Worm (Caenorhabditis elegans): ENCODE measurements around the gene B0244.6.

Gene B0244.6

DNA sequence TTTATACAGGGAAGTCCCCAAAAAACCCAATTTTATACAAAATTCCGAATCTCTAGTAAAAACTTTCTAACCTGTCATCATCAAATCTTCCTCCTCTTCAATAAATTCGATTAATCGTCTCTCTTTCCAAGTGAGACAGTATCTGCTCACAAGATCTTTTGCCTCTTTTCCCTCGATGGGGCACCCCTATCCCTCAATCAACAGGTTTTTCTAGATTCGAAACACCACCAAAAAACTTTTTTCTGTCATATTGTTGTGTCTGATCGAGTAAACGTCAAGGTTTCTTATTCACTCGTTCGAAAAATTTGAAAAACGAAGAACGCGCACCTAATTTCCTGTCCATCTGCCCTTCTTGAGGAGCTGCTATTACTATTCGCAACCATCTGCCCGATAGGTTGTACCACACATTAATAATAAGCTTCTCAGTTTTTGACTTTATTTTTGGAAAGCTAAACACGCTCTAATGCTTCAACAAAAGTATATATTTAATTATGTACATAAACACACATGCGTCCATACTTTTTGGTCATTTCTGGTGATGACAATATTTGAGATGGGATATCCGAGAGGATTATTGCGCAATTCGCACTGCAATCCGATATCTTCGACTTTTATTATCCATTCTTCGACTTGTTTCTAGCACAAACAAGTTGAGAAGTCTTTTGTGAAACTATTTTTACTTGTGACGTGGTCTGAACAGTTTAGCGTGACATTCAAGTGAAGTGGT lies 18.5 kb upstream of the B0244.6 start:
- TF ChIP-seq nhr-25 (tag; optimal IDR thresholded peaks at IDR 0.05) (peak; percentile 7), lin-15B (tag; optimal IDR thresholded peaks at IDR 0.05) (no peak), elt-1 (tag; optimal IDR thresholded peaks at IDR 0.05) (peak; percentile 48)

DNA sequence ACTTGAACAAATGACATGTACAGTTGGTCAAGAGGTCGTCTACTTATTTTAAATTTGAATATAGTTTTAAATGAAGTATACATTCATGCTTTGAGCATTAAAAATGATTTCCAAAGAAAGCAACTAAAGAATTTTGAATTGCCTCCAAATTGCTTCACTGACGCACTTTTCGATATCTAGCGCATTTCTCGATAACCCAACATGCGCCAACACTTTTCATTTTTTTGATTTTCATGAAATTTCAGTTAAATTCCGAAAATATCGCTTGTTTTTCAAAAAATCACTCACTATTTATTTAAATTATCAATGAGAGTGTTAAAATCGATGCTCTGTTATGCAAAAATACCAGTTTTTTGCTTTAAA lies 18.0 kb upstream of the B0244.6 start:
- TF ChIP-seq nhr-43 (tag; optimal IDR thresholded peaks at IDR 0.05; ENCODE audit: poor library complexity, severe bottlenecking) (no peak), lin-15B (tag; optimal IDR thresholded peaks at IDR 0.05) (peak; percentile 21)

DNA sequence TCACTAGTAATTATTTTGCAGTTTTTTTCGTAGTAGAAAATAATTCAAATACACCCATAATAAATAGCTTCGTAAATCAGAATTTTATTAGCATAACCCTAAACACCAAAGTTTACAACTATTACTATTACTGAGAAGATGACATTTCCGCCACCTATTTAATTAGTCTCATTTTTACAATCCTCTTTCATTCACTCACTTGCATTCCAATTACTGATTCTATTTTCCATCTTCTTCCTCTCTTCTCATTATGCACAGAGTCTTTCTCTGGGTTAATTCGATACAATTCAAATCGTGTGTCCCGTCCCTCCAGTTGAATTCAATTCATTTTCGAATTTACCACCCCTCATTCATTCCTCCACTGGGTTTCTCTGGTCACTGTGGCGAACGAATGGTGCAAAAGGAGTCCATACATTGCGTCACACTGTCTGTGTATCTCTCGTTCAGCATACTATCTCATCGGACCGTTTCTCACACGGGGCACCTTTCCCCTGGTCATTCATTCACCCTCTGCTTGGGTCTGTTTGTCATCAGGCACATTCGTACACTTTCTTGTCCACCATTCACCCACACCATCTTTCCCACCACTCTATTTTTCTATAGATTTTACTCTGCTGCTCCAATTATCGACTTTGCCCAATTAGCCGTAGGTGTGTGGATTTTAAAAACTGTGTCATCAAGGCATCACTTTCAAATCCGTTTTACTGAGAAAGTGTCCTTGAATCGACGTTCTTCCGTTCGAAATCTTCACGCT lies 17.4 kb upstream of the B0244.6 start:
- TF ChIP-seq fkh-2 (tag; optimal IDR thresholded peaks at IDR 0.05) (no peak), nhr-11 (tag; optimal IDR thresholded peaks at IDR 0.05) (no peak), egl-27 (tag; optimal IDR thresholded peaks at IDR 0.05) (no peak), pqm-1 (tag; optimal IDR thresholded peaks at IDR 0.05) (no peak), ceh-9 (tag; optimal IDR thresholded peaks at IDR 0.05) (no peak), fkh-10 (GFP tag; optimal IDR thresholded peaks at IDR 0.05) (no peak), skn-1 (tag; optimal IDR thresholded peaks at IDR 0.05) (no peak), unc-62 (GFP tag; optimal IDR thresholded peaks at IDR 0.05) (no peak), zag-1 (tag; optimal IDR thresholded peaks at IDR 0.05) (no peak), mml-1 (tag; optimal IDR thresholded peaks at IDR 0.05) (no peak), egl-5 (tag; optimal IDR thresholded peaks at IDR 0.05) (no peak), lin-15B (tag; optimal IDR thresholded peaks at IDR 0.05) (no peak), ztf-4 (tag; optimal IDR thresholded peaks at IDR 0.05) (no peak), tbx-2 (tag; optimal IDR thresholded peaks at IDR 0.05) (no peak), aly-2 (tag; optimal IDR thresholded peaks at IDR 0.05) (no peak), ztf-11 (tag; optimal IDR thresholded peaks at IDR 0.05) (no peak)

ce11 chrIII:5721488-5721887 lies 16.3 kb upstream of the B0244.6 start:
- TF ChIP-seq nhr-12 (tag; optimal IDR thresholded peaks at IDR 0.05): no peak
- no peak for TF ChIP-seq ztf-11 (tag; optimal IDR thresholded peaks at IDR 0.05)
- TF ChIP-seq skn-1 (tag; optimal IDR thresholded peaks at IDR 0.05): no peak
- TF ChIP-seq nhr-237 (tag; optimal IDR thresholded peaks at IDR 0.05): no peak
- no peak for TF ChIP-seq ceh-9 (tag; optimal IDR thresholded peaks at IDR 0.05)
- TF ChIP-seq ama-1 (optimal IDR thresholded peaks at IDR 0.05): no peak
- no peak for TF ChIP-seq ceh-82 (tag; optimal IDR thresholded peaks at IDR 0.05)
- TF ChIP-seq fkh-10 (GFP tag; optimal IDR thresholded peaks at IDR 0.05): no peak
- TF ChIP-seq jun-1 (tag; optimal IDR thresholded peaks at IDR 0.05): no peak
- TF ChIP-seq nhr-76 (tag; optimal IDR thresholded peaks at IDR 0.05): no peak

ce11 chrIII:5721888-5722287 lies 15.9 kb upstream of the B0244.6 start:
- TF ChIP-seq fkh-2 (tag; optimal IDR thresholded peaks at IDR 0.05): no peak
- TF ChIP-seq egl-5 (tag; optimal IDR thresholded peaks at IDR 0.05): no peak
- TF ChIP-seq sea-2 (GFP tag; optimal IDR thresholded peaks at IDR 0.05): no peak
- no peak for TF ChIP-seq unc-39 (tag; optimal IDR thresholded peaks at IDR 0.05)
- no peak for TF ChIP-seq fkh-10 (GFP tag; optimal IDR thresholded peaks at IDR 0.05)
- TF ChIP-seq nhr-67 (tag; optimal IDR thresholded peaks at IDR 0.05): no peak
- TF ChIP-seq lsy-12 (tag; optimal IDR thresholded peaks at IDR 0.05): peak; percentile 83
- TF ChIP-seq fos-1 (tag; optimal IDR thresholded peaks at IDR 0.05): no peak
- no peak for TF ChIP-seq nhr-12 (tag; optimal IDR thresholded peaks at IDR 0.05)
- TF ChIP-seq nhr-28 (tag; optimal IDR thresholded peaks at IDR 0.05): no peak
- TF ChIP-seq nhr-23 (tag; optimal IDR thresholded peaks at IDR 0.05): peak; percentile 74
- TF ChIP-seq pha-4 (tag; optimal IDR thresholded peaks at IDR 0.05): peak; percentile 54
- TF ChIP-seq ceh-16 (tag; optimal IDR thresholded peaks at IDR 0.05): no peak
- TF ChIP-seq nhr-43 (tag; optimal IDR thresholded peaks at IDR 0.05; ENCODE audit: poor library complexity, severe bottlenecking): peak; percentile 90
- TF ChIP-seq lin-15B (tag; optimal IDR thresholded peaks at IDR 0.05): peak; percentile 52
- no peak for TF ChIP-seq egl-27 (tag; optimal IDR thresholded peaks at IDR 0.05)
- TF ChIP-seq nhr-76 (tag; optimal IDR thresholded peaks at IDR 0.05): no peak
- TF ChIP-seq ceh-9 (tag; optimal IDR thresholded peaks at IDR 0.05): no peak
- no peak for TF ChIP-seq nhr-237 (tag; optimal IDR thresholded peaks at IDR 0.05)
- TF ChIP-seq ama-1 (optimal IDR thresholded peaks at IDR 0.05): no peak
- TF ChIP-seq snpc-4 (tag; optimal IDR thresholded peaks at IDR 0.05): peak; percentile 85
- TF ChIP-seq eor-1 (tag; optimal IDR thresholded peaks at IDR 0.05): no peak
- TF ChIP-seq nhr-25 (tag; optimal IDR thresholded peaks at IDR 0.05): peak; percentile 24
- no peak for TF ChIP-seq ztf-11 (tag; optimal IDR thresholded peaks at IDR 0.05)
- TF ChIP-seq mdl-1 (tag; optimal IDR thresholded peaks at IDR 0.05): no peak
- no peak for TF ChIP-seq ZK546.5 (tag; optimal IDR thresholded peaks at IDR 0.05)
- no peak for TF ChIP-seq lin-39 (tag; optimal IDR thresholded peaks at IDR 0.05)
- no peak for TF ChIP-seq daf-12 (tag; optimal IDR thresholded peaks at IDR 0.05)
- TF ChIP-seq elt-2 (tag; optimal IDR thresholded peaks at IDR 0.05): peak; percentile 91
- no peak for TF ChIP-seq ceh-82 (tag; optimal IDR thresholded peaks at IDR 0.05)
- no peak for TF ChIP-seq skn-1 (tag; optimal IDR thresholded peaks at IDR 0.05)
- no peak for TF ChIP-seq unc-62 (GFP tag; optimal IDR thresholded peaks at IDR 0.05)
- TF ChIP-seq jun-1 (tag; optimal IDR thresholded peaks at IDR 0.05): peak; percentile 22
- TF ChIP-seq zag-1 (tag; optimal IDR thresholded peaks at IDR 0.05): no peak
